Fruit fly (Drosophila melanogaster): ENCODE results near the gene CG12948.

Gene CG12948

dm6 chr3R:9739793-9740192 is 7.8 kb downstream of the CG12948 start, which contains the start of gene side-VII:
side-VII (minus strand) TSS chr3R:9739979.
- no peak for TF ChIP-seq Hr83 (GFP tag; optimal IDR thresholded peaks at IDR 0.05; ENCODE audit: poor library complexity, severe bottlenecking)
- TF ChIP-seq Myc (optimal IDR thresholded peaks at IDR 0.05), result no peak
- TF ChIP-seq N (GFP tag; optimal IDR thresholded peaks at IDR 0.05), result no peak
- TF ChIP-seq Dif (GFP tag; optimal IDR thresholded peaks at IDR 0.05; ENCODE audit: partially characterized antibody), result no peak

dm6 chr3R:9735151-9735550 is 12.4 kb downstream of the CG12948 start:
- no peak for TF ChIP-seq woc (GFP tag; optimal IDR thresholded peaks at IDR 0.05)

dm6 chr3R:9733150-9733549 is 14.4 kb downstream of the CG12948 start, which contains the start of gene alphaTub85E:
alphaTub85E (minus strand) TSS chr3R:9733250.
- TF ChIP-seq pan (optimal IDR thresholded peaks at IDR 0.05) (no peak), sage (GFP tag; optimal IDR thresholded peaks at IDR 0.05) (no peak), Rel (GFP tag; optimal IDR thresholded peaks at IDR 0.05) (no peak), Rel (tag; optimal IDR thresholded peaks at IDR 0.05) (no peak), dl (GFP tag; optimal IDR thresholded peaks at IDR 0.05; ENCODE audit: insufficient read depth in 1 of 2, partially characterized antibody in 2 of 2) (no peak), CG9705 (GFP tag; optimal IDR thresholded peaks at IDR 0.05) (no peak), Dif (GFP tag; optimal IDR thresholded peaks at IDR 0.05; ENCODE audit: partially characterized antibody) (no peak), OdsH (GFP tag; optimal IDR thresholded peaks at IDR 0.05) (no peak), sv (GFP tag; optimal IDR thresholded peaks at IDR 0.05) (no peak), GATAd (GFP tag; optimal IDR thresholded peaks at IDR 0.05) (no peak), Vsx2 (GFP tag; optimal IDR thresholded peaks at IDR 0.05; ENCODE audit: partially characterized antibody) (no peak), psq (GFP tag; optimal IDR thresholded peaks at IDR 0.05) (no peak), fru (GFP tag; optimal IDR thresholded peaks at IDR 0.05) (no peak), br (GFP tag; optimal IDR thresholded peaks at IDR 0.05) (no peak)

dm6 chr3R:9730784-9731183 is 16.8 kb downstream of the CG12948 start, which contains the start of gene FoxP:
FoxP (minus strand) TSS chr3R:9730872.
- TF ChIP-seq OdsH (GFP tag; optimal IDR thresholded peaks at IDR 0.05), result no peak
- peak; percentile 94 for TF ChIP-seq Vsx2 (GFP tag; optimal IDR thresholded peaks at IDR 0.05; ENCODE audit: partially characterized antibody)
- peak; percentile 59 for TF ChIP-seq Dif (GFP tag; optimal IDR thresholded peaks at IDR 0.05; ENCODE audit: partially characterized antibody)
- no peak for TF ChIP-seq fru (GFP tag; optimal IDR thresholded peaks at IDR 0.05)
- TF ChIP-seq GATAd (GFP tag; optimal IDR thresholded peaks at IDR 0.05), result no peak
- TF ChIP-seq N (GFP tag; optimal IDR thresholded peaks at IDR 0.05), result no peak

dm6 chr3R:9725121-9725956 is 22.2 kb downstream of the CG12948 start, which contains the start of gene hyd:
hyd (minus strand) TSS chr3R:9725615.
- TF ChIP-seq N (GFP tag; optimal IDR thresholded peaks at IDR 0.05) (peak; percentile 78), dsf (GFP tag; optimal IDR thresholded peaks at IDR 0.05; ENCODE audit: borderline replicate concordance) (no peak), Myc (optimal IDR thresholded peaks at IDR 0.05) (no peak), usp (GFP tag; optimal IDR thresholded peaks at IDR 0.05) (no peak)

dm6 chr3R:9710886-9711285 is 36.7 kb downstream of the CG12948 start, which contains the start of the genes trbd and dmt:
trbd (minus strand) TSS chr3R:9711037.
dmt (plus strand) TSS chr3R:9711142.
- no peak for TF ChIP-seq tai (GFP tag; optimal IDR thresholded peaks at IDR 0.05)
- no peak for TF ChIP-seq Rel (GFP tag; optimal IDR thresholded peaks at IDR 0.05)
- peak; percentile 93 for TF ChIP-seq Rel (tag; optimal IDR thresholded peaks at IDR 0.05)
- no peak for TF ChIP-seq Mio (GFP tag; optimal IDR thresholded peaks at IDR 0.05)
- TF ChIP-seq OdsH (GFP tag; optimal IDR thresholded peaks at IDR 0.05), result peak; percentile 50
- no peak for TF ChIP-seq Dif (GFP tag; optimal IDR thresholded peaks at IDR 0.05; ENCODE audit: partially characterized antibody)
- TF ChIP-seq Vsx2 (GFP tag; optimal IDR thresholded peaks at IDR 0.05; ENCODE audit: partially characterized antibody), result peak; percentile 100
- peak; percentile 33 for TF ChIP-seq CG9705 (GFP tag; optimal IDR thresholded peaks at IDR 0.05)
- TF ChIP-seq Hr83 (GFP tag; optimal IDR thresholded peaks at IDR 0.05; ENCODE audit: poor library complexity, severe bottlenecking), result peak; percentile 71
- TF ChIP-seq sv (GFP tag; optimal IDR thresholded peaks at IDR 0.05), result peak; percentile 37
- no peak for TF ChIP-seq Myc (optimal IDR thresholded peaks at IDR 0.05)
- no peak for TF ChIP-seq dmrt93B (GFP tag; optimal IDR thresholded peaks at IDR 0.05)

dm6 chr3R:9710228-9710627 is 37.3 kb downstream of the CG12948 start:
- TF ChIP-seq dsf (GFP tag; optimal IDR thresholded peaks at IDR 0.05; ENCODE audit: borderline replicate concordance) (no peak), tai (GFP tag; optimal IDR thresholded peaks at IDR 0.05) (no peak), brk (GFP tag; optimal IDR thresholded peaks at IDR 0.05) (no peak), h (GFP tag; optimal IDR thresholded peaks at IDR 0.05) (no peak)
